Fruit fly (Drosophila melanogaster): ENCODE data around the gene sofe.

The sofe gene

DNA sequence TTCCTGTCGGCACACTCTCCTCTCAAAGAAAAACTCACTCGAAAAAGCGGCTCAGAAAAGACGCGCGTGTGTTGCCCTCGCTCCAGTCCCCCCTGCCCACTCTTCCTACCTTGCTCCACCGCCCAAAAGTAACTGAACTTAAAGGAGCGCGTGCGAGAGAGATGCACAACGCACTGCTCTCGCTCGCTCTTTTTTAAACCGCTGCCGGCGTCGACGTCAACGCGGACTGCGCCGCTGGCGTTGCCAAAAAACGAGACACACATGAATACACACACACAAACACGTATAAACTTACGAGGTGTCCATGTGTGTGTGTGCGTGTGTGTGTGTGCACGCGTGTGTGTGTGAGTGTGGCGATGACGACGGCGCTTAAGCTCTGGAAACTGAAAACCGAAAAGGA lies 40.4 kb downstream of the sofe start (continued):
- TF ChIP-seq CG12219 (GFP tag; optimal IDR thresholded peaks at IDR 0.05) (no peak), CG15514 (GFP tag; optimal IDR thresholded peaks at IDR 0.05) (no peak), CG5953 (GFP tag; IDR thresholded peaks at IDR 0.05) (no peak), ci (GFP tag; IDR thresholded peaks at IDR 0.05) (no peak), inv (GFP tag; IDR thresholded peaks at IDR 0.05; ENCODE audit: partially characterized antibody) (no peak), chinmo (GFP tag; IDR thresholded peaks at IDR 0.05; ENCODE audit: partially characterized antibody) (0 out of 4 replicates have a peak, but pooled peaks have one; percentile 47), CG2199 (GFP tag; IDR thresholded peaks at IDR 0.05) (0 out of 3 replicates have a peak, but pooled peaks have one; percentile 38), fd64A (GFP tag; optimal IDR thresholded peaks at IDR 0.05) (no peak), Hey (tag; optimal IDR thresholded peaks at IDR 0.05) (no peak), Abd-B (GFP tag; optimal IDR thresholded peaks at IDR 0.05) (no peak), CG13424 (tag; optimal IDR thresholded peaks at IDR 0.05) (no peak), CG8290 (GFP tag; optimal IDR thresholded peaks at IDR 0.05) (no peak), CG8290 (tag; optimal IDR thresholded peaks at IDR 0.05) (peak in 1 of 2 experiments; percentile 15), da (GFP tag; optimal IDR thresholded peaks at IDR 0.05) (no peak), Nf-YC (tag; optimal IDR thresholded peaks at IDR 0.05) (peak; percentile 25), lmd (GFP tag; IDR thresholded peaks at IDR 0.05) (no peak), grau (tag; optimal IDR thresholded peaks at IDR 0.05) (no peak), croc (GFP tag; conservative IDR thresholded peaks at IDR 0.05) (no peak), Hmx (GFP tag; optimal IDR thresholded peaks at IDR 0.05) (no peak), Mrtf (GFP tag; IDR thresholded peaks at IDR 0.05) (no peak), CG3407 (GFP tag; optimal IDR thresholded peaks at IDR 0.05) (no peak), zfh1 (GFP tag; IDR thresholded peaks at IDR 0.05) (no peak), CG8359 (GFP tag; optimal IDR thresholded peaks at IDR 0.05; ENCODE audit: borderline replicate concordance) (no peak), CG7745 (tag; optimal IDR thresholded peaks at IDR 0.05) (no peak), CG14667 (GFP tag; IDR thresholded peaks at IDR 0.05) (no peak), mld (GFP tag; IDR thresholded peaks at IDR 0.05; ENCODE audit: partially characterized antibody) (no peak), nau (GFP tag; optimal IDR thresholded peaks at IDR 0.05) (no peak), Mes4 (GFP tag; optimal IDR thresholded peaks at IDR 0.05) (no peak), CTCF (GFP tag; optimal IDR thresholded peaks at IDR 0.05) (no peak), Bgb (GFP tag; IDR thresholded peaks at IDR 0.05; ENCODE audit: partially characterized antibody) (peak; percentile 56; the same call in 1 of the 2 replicates), CG3995 (GFP tag; optimal IDR thresholded peaks at IDR 0.05) (no peak), gcm2 (GFP tag; optimal IDR thresholded peaks at IDR 0.05) (no peak), CG4424 (GFP tag; optimal IDR thresholded peaks at IDR 0.05) (no peak), CG6854 (GFP tag; optimal IDR thresholded peaks at IDR 0.05) (no peak), pzg (GFP tag; optimal IDR thresholded peaks at IDR 0.05) (no peak), CG7987 (GFP tag; optimal IDR thresholded peaks at IDR 0.05) (no peak), Trl (optimal IDR thresholded peaks at IDR 0.05) (peak; percentile 27 to 31), Trl (GFP tag; optimal IDR thresholded peaks at IDR 0.05) (no peak), chm (GFP tag; IDR thresholded peaks at IDR 0.05) (no peak), CG12659 (GFP tag; optimal IDR thresholded peaks at IDR 0.05) (no peak), caup (GFP tag; optimal IDR thresholded peaks at IDR 0.05; ENCODE audit: severe bottlenecking) (no peak), CG6791 (GFP tag; IDR thresholded peaks at IDR 0.05; ENCODE audit: partially characterized antibody) (peak; percentile 65; the same call in 2 of the 3 replicates), abd-A (tag; optimal IDR thresholded peaks at IDR 0.05) (peak; percentile 70), lola (GFP tag; optimal IDR thresholded peaks at IDR 0.05) (no peak), CG9727 (GFP tag; optimal IDR thresholded peaks at IDR 0.05) (no peak), jigr1 (GFP tag; IDR thresholded peaks at IDR 0.05) (no peak), wor (GFP tag; IDR thresholded peaks at IDR 0.05) (no peak), ash1 (GFP tag; optimal IDR thresholded peaks at IDR 0.05) (no peak), CG3838 (GFP tag; optimal IDR thresholded peaks at IDR 0.05) (no peak), zfh2 (GFP tag; optimal IDR thresholded peaks at IDR 0.05) (no peak), Kr (GFP tag; optimal IDR thresholded peaks at IDR 0.05) (no peak), zf30C (GFP tag; optimal IDR thresholded peaks at IDR 0.05) (no peak)
